Worm (Caenorhabditis elegans) whole organism, young adult: ENCODE measurements around the gene F07B10.4.

Source experiments
- B0035.1 ChIP-seq: sonication (generic microtip); optimal IDR thresholded peaks from 2 replicates; lab custom pipeline; 2016; ENCODE audit warnings: missing genetic modification characterization, mild to moderate bottlenecking, missing compliant biosample characterization, missing genotype, missing genetic modification reagents
- B0261.1 ChIP-seq: sonication (generic microtip); optimal IDR thresholded peaks from 2 replicates; lab custom pipeline; 2016; ENCODE audit warnings: mild to moderate bottlenecking, missing genetic modification characterization, moderate library complexity, missing compliant biosample characterization
- C06A6.2 ChIP-seq: fragments of 200-800 bp; sonication (Bioruptor generic); conservative IDR thresholded peaks from 2 replicates; pipeline ENCODE4 v1.3.6; 2022; ENCODE audit warnings: missing genetic modification characterization, missing compliant biosample characterization
- D2030.7 ChIP-seq: fragments of 200-800 bp; sonication (Bioruptor generic); IDR thresholded peaks from 2 replicates; pipeline ENCODE4 v1.3.6; 2022; ENCODE audit warnings: missing genetic modification reagents, missing genetic modification characterization, missing compliant biosample characterization
- F22D6.2 ChIP-seq: sonication (generic microtip); optimal IDR thresholded peaks from 2 replicates; lab custom pipeline; 2016; ENCODE audit warnings: mild to moderate bottlenecking, missing genetic modification characterization, missing compliant biosample characterization
- F39B2.1 ChIP-seq: fragments of 200-800 bp; sonication (Bioruptor generic); IDR thresholded peaks from 2 replicates; pipeline ENCODE4 v1.3.6; 2022; ENCODE audit warnings: missing genetic modification reagents, missing genetic modification characterization, missing compliant biosample characterization
- F55B11.4 ChIP-seq: sonication (generic microtip); optimal IDR thresholded peaks from 2 replicates; lab custom pipeline; 2016; ENCODE audit warnings: missing compliant biosample characterization, missing genetic modification characterization, borderline replicate concordance; ENCODE audit not compliant: insufficient read depth
- F57A8.1 ChIP-seq: fragments of 200-800 bp; sonication (Bioruptor generic); optimal IDR thresholded peaks from 2 replicates; lab custom pipeline; 2018; ENCODE audit warnings: mild to moderate bottlenecking, missing genetic modification characterization, moderate library complexity, missing compliant biosample characterization
- F57C9.4 ChIP-seq: sonication (generic microtip); optimal IDR thresholded peaks from 2 replicates; lab custom pipeline; 2017; ENCODE audit warnings: mild to moderate bottlenecking, missing genetic modification characterization, missing compliant biosample characterization
- K12H6.12 ChIP-seq: fragments of 200-800 bp; sonication (Bioruptor generic); optimal IDR thresholded peaks from 2 replicates; lab custom pipeline; 2018; ENCODE audit warnings: mild to moderate bottlenecking, missing genetic modification characterization, missing compliant biosample characterization
- T26A5.8 ChIP-seq: sonication (generic microtip); optimal IDR thresholded peaks from 2 replicates; lab custom pipeline; 2016; ENCODE audit warnings: missing genetic modification characterization, missing compliant biosample characterization
- bed-1 ChIP-seq: fragments of 200-800 bp; sonication (Bioruptor generic); IDR thresholded peaks from 2 replicates; pipeline ENCODE4 v1.3.6; 2022; ENCODE audit warnings: missing genetic modification reagents, missing genetic modification characterization, missing compliant biosample characterization
- ceh-100 ChIP-seq: fragments of 200-800 bp; sonication (Bioruptor generic); IDR thresholded peaks from 2 replicates; pipeline ENCODE4 v1.3.6; 2022; ENCODE audit warnings: missing genetic modification reagents, missing genetic modification characterization, missing compliant biosample characterization
- ceh-40 ChIP-seq: fragments of 200-800 bp; sonication (Bioruptor generic); IDR thresholded peaks from 2 replicates; pipeline ENCODE4 v1.3.6; 2022; ENCODE audit warnings: missing genetic modification characterization, missing compliant biosample characterization
- ceh-58 ChIP-seq: fragments of 200-800 bp; sonication (Bioruptor generic); IDR thresholded peaks from 2 replicates; pipeline ENCODE4 v1.3.6; 2022; ENCODE audit warnings: missing genetic modification characterization, missing compliant biosample characterization
- dpl-1 ChIP-seq: fragments of 150-350 bp; optimal IDR thresholded peaks from 2 replicates; lab custom pipeline; 2014; ENCODE audit warnings: missing biosample characterization, missing genetic modification reagents, missing genetic modification characterization
- egl-18 ChIP-seq: fragments of 200-800 bp; sonication (Bioruptor generic); IDR thresholded peaks from 2 replicates; pipeline ENCODE4 v1.3.6; 2022; ENCODE audit warnings: missing genetic modification reagents, missing genetic modification characterization, missing compliant biosample characterization
- egl-44 ChIP-seq: fragments of 200-800 bp; sonication (Bioruptor generic); IDR thresholded peaks from 2 replicates; pipeline ENCODE4 v1.3.6; 2022; ENCODE audit warnings: missing genetic modification reagents, missing genetic modification characterization, missing compliant biosample characterization
- egrh-3 ChIP-seq: fragments of 200-800 bp; sonication (Bioruptor generic); IDR thresholded peaks from 2 replicates; pipeline ENCODE4 v1.3.6; 2022; ENCODE audit warnings: missing genetic modification reagents, missing genetic modification characterization, missing compliant biosample characterization
- ets-4 ChIP-seq: fragments of 200-800 bp; sonication (Bioruptor generic); optimal IDR thresholded peaks from 2 replicates; lab custom pipeline; 2018; ENCODE audit warnings: mild to moderate bottlenecking, missing genetic modification characterization, missing compliant biosample characterization
- fkh-3 ChIP-seq: sonication (generic microtip); optimal IDR thresholded peaks from 2 replicates; lab custom pipeline; 2016; ENCODE audit warnings: mild to moderate bottlenecking, missing genetic modification characterization, missing compliant biosample characterization
- him-1 ChIP-seq: sonication (generic microtip); optimal IDR thresholded peaks from 2 replicates; lab custom pipeline; 2016; ENCODE audit warnings: missing genotype, missing genetic modification reagents, missing genetic modification characterization, missing compliant biosample characterization
- hmg-1.2 ChIP-seq: fragments of 200-800 bp; sonication (Bioruptor generic); IDR thresholded peaks from 2 replicates; pipeline ENCODE4 v1.3.6; 2022; ENCODE audit warnings: missing genetic modification reagents, missing genetic modification characterization, missing compliant biosample characterization
- let-526 ChIP-seq: fragments of 200-800 bp; sonication (Bioruptor generic); IDR thresholded peaks from 2 replicates; pipeline ENCODE4 v1.3.6; 2022; ENCODE audit warnings: missing genetic modification reagents, missing genetic modification characterization, missing compliant biosample characterization
- let-607 ChIP-seq, 2 experiments: fragments of 200-800 bp in 1 of 2; sonication (Bioruptor generic) in 1 of 2; sonication (generic microtip) in 1 of 2; optimal IDR thresholded peaks; 2 replicates each; lab custom pipeline; 2016 to 2018; ENCODE audit warnings: mild to moderate bottlenecking in 2 of 2, missing compliant biosample characterization in 2 of 2, missing genetic modification characterization in 2 of 2, moderate library complexity in 2 of 2, missing genotype in 1 of 2
- lin-26 ChIP-seq: fragments of 200-800 bp; sonication (Bioruptor generic); IDR thresholded peaks from 2 replicates; pipeline ENCODE4 v1.3.6; 2022; ENCODE audit warnings: missing genetic modification reagents, missing genetic modification characterization, missing compliant biosample characterization
- lsl-1 ChIP-seq: fragments of 200-800 bp; sonication (Bioruptor generic); optimal IDR thresholded peaks from 2 replicates; lab custom pipeline; 2018; ENCODE audit warnings: mild to moderate bottlenecking, missing genetic modification characterization, moderate library complexity, missing compliant biosample characterization
- madf-10 ChIP-seq: sonication (generic microtip); optimal IDR thresholded peaks from 2 replicates; lab custom pipeline; 2016; ENCODE audit warnings: mild to moderate bottlenecking, missing genetic modification characterization, missing compliant biosample characterization
- mes-4 ChIP-seq: sonication (generic microtip); optimal IDR thresholded peaks from 2 replicates; lab custom pipeline; 2016; ENCODE audit warnings: missing genotype, missing genetic modification characterization, missing compliant biosample characterization
- nfyb-1 ChIP-seq: fragments of 200-800 bp; sonication (Bioruptor generic); IDR thresholded peaks from 2 replicates; pipeline ENCODE4 v1.3.6; 2022; ENCODE audit warnings: missing genetic modification reagents, missing genetic modification characterization, missing compliant biosample characterization
- nhr-120 ChIP-seq: fragments of 200-800 bp; sonication (Bioruptor generic); IDR thresholded peaks from 2 replicates; pipeline ENCODE4 v1.3.6; 2022; ENCODE audit warnings: missing genetic modification characterization, missing compliant biosample characterization
- nhr-179 ChIP-seq: sonication (generic microtip); optimal IDR thresholded peaks from 2 replicates; lab custom pipeline; 2016; ENCODE audit warnings: mild to moderate bottlenecking, missing genetic modification characterization, missing compliant biosample characterization
- nhr-80 ChIP-seq: sonication (generic microtip); optimal IDR thresholded peaks from 2 replicates; lab custom pipeline; 2016; ENCODE audit warnings: missing genetic modification characterization, missing compliant biosample characterization
- repo-1 ChIP-seq: sonication (generic microtip); optimal IDR thresholded peaks from 2 replicates; lab custom pipeline; 2017; ENCODE audit warnings: mild to moderate bottlenecking, missing genetic modification characterization, missing compliant biosample characterization
- snpc-1.1 ChIP-seq: sonication (generic microtip); optimal IDR thresholded peaks from 2 replicates; lab custom pipeline; 2017; ENCODE audit warnings: missing genetic modification characterization, mild to moderate bottlenecking, missing compliant biosample characterization, antibody characterized with exemption, moderate library complexity, missing genotype, missing genetic modification reagents; ENCODE audit not compliant: insufficient read depth
- snpc-3.4 ChIP-seq: sonication (generic microtip); optimal IDR thresholded peaks from 2 replicates; lab custom pipeline; 2017; ENCODE audit warnings: missing genetic modification characterization, mild to moderate bottlenecking, missing compliant biosample characterization, antibody characterized with exemption, moderate library complexity, missing genotype, missing genetic modification reagents
- somi-1 ChIP-seq: fragments of 200-800 bp; sonication (Bioruptor generic); optimal IDR thresholded peaks from 2 replicates; lab custom pipeline; 2018; ENCODE audit warnings: mild to moderate bottlenecking, missing genetic modification characterization, missing compliant biosample characterization
- tbx-9 ChIP-seq: sonication (generic microtip); optimal IDR thresholded peaks from 2 replicates; lab custom pipeline; 2016; ENCODE audit warnings: borderline replicate concordance, missing genetic modification characterization, inconsistent platforms, missing compliant biosample characterization
- tlf-1 ChIP-seq: fragments of 200-800 bp; sonication (Bioruptor generic); optimal IDR thresholded peaks from 2 replicates; lab custom pipeline; 2018; ENCODE audit warnings: mild to moderate bottlenecking, missing genetic modification characterization, missing compliant biosample characterization
- zim-3 ChIP-seq: sonication (generic microtip); optimal IDR thresholded peaks from 2 replicates; lab custom pipeline; 2017; ENCODE audit warnings: mild to moderate bottlenecking, missing genetic modification characterization, moderate library complexity, missing compliant biosample characterization
- ztf-18 ChIP-seq: sonication (generic microtip); optimal IDR thresholded peaks from 2 replicates; lab custom pipeline; 2016; ENCODE audit warnings: missing genotype, mild to moderate bottlenecking, missing genetic modification characterization, missing compliant biosample characterization
- ztf-22 ChIP-seq: fragments of 200-800 bp; sonication (Bioruptor generic); optimal IDR thresholded peaks from 2 replicates; lab custom pipeline; 2018; ENCODE audit warnings: mild to moderate bottlenecking, missing genetic modification characterization, moderate library complexity, missing compliant biosample characterization

Gene F07B10.4

ce11 chrV:11263025-11263424 lies at the start of gene F07B10.4:
TSS of gene F07B10.4 (minus strand) at chrV:11263125.
- TF ChIP-seq repo-1 (tag; lab: Kevin White, UChicago), result no peak
- TF ChIP-seq snpc-1.1 (tag; lab: Kevin White, UChicago), result no peak
- no peak for TF ChIP-seq D2030.7 (GFP tag; lab: Robert Waterston, UW)
- no peak for TF ChIP-seq madf-10 (tag; lab: Kevin White, UChicago)
- no peak for TF ChIP-seq snpc-3.4 (tag; lab: Kevin White, UChicago)
- TF ChIP-seq nhr-80 (tag; lab: Kevin White, UChicago), result no peak
- no peak for TF ChIP-seq egl-44 (GFP tag; lab: Robert Waterston, UW)
- no peak for TF ChIP-seq B0035.1 (tag; lab: Kevin White, UChicago)
- TF ChIP-seq ztf-18 (tag; lab: Kevin White, UChicago), result no peak
- no peak for TF ChIP-seq let-526
- TF ChIP-seq tbx-9 (tag; lab: Kevin White, UChicago), result no peak
- TF ChIP-seq, all 124 proteins: peak for 0

DNA sequence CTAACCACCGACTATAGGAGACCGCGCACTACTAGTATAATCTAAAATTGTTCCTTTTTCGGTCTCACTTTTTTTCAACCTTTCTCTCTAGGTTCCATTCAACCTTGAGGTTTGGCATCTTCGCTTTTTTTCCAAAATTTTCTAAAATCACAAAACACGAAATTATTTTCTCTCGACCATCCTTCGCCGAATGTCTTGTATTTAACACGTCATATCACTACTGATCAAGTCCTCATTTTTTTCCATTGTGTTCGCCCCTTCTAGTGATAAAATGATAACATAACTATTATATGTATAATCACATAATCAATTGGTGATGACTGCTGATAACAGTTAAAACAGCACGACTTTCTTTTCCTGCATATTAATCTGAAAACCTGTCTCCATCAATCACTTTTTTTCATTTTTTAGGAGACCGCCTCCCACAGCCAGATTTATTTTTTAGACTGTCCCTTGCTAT lies 48.1 kb upstream of the F07B10.4 start, which contains the start of gene T03F7.7:
Gene T03F7.7 (plus strand): TSS at position 410 of the 460 bp plus-strand sequence.
- TF ChIP-seq ceh-100 (GFP tag; lab: Robert Waterston, UW) (no peak), nhr-80 (tag; lab: Kevin White, UChicago) (peak; percentile 92)

- peak; percentile 17 for TF ChIP-seq K12H6.12 (tag; lab: Kevin White, UChicago)
- no peak for TF ChIP-seq let-607 (tag; optimal IDR thresholded peaks at IDR 0.05; lab: Kevin White, UChicago)
- peak; percentile 15 for TF ChIP-seq somi-1
Observed at ce11 chrV:11308915-11309314, 46.0 kb upstream of the F07B10.4 start.

DNA sequence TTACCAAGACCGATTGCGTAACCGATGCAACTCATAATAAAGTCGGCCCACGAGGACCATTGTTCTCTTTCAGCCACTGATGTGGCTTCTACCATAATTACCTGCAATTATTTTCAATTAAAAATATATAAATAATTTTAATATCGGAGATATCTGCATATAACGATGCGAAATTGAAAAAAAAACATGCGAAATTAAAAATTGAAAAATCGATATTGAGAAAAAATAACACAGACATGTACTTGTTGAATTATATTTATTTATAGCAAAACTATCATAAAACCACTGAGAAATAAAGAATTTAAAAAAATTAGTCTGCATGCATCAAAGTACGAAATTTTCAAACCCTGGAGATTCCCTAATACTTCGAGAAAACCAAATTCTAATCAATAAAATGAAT lies 45.4 kb upstream of the F07B10.4 start, which contains the start of gene snf-11:
Gene snf-11 (minus strand): TSS at position 101 of the 400 bp plus-strand sequence.
- no peak for TF ChIP-seq lin-26 (GFP tag; lab: Robert Waterston, UW)
- no peak for TF ChIP-seq nhr-120 (GFP tag; lab: Robert Waterston, UW)
- TF ChIP-seq nfyb-1, result no peak
- TF ChIP-seq fkh-3 (tag; lab: Kevin White, UChicago), result no peak
- no peak for TF ChIP-seq lsl-1 (GFP tag; lab: Kevin White, UChicago)
- TF ChIP-seq ceh-40 (GFP tag; lab: Robert Waterston, UW), result no peak
- no peak for TF ChIP-seq madf-10 (tag; lab: Kevin White, UChicago)
- TF ChIP-seq D2030.7 (GFP tag; lab: Robert Waterston, UW), result no peak
- TF ChIP-seq ceh-58 (GFP tag; lab: Robert Waterston, UW), result no peak
- TF ChIP-seq C06A6.2 (GFP tag; lab: Robert Waterston, UW), result no peak
- TF ChIP-seq zim-3 (tag; lab: Kevin White, UChicago), result no peak
- no peak for TF ChIP-seq egl-18 (GFP tag; lab: Robert Waterston, UW)

DNA sequence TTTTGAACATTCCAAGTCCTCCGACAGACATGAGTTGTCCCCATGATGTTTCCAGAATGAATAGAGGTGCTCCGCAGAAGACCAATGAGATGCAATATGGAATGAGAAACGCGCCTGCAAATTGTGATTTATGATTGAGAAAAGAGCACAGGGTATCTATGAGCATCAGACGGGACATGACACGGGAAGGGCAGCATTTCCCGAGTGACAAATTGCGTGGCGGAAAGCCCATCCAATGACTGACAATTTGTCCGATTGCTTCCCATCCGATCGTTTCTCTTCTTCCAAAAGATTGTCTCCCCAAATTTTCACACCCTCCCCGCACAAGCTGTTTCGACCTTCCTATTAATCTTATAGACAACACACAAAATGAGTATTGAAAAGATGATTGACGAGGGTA lies 44.9 kb upstream of the F07B10.4 start:
- TF ChIP-seq egrh-3 (GFP tag; lab: Robert Waterston, UW), result no peak
- TF ChIP-seq let-526, result no peak
- no peak for TF ChIP-seq F57A8.1 (GFP tag; lab: Kevin White, UChicago)
- no peak for TF ChIP-seq bed-1 (GFP tag; lab: Robert Waterston, UW)
- no peak for TF ChIP-seq dpl-1 (GFP tag; lab: Kevin White, UChicago)
- no peak for TF ChIP-seq tlf-1 (GFP tag; lab: Kevin White, UChicago)
- no peak for TF ChIP-seq him-1 (tag; lab: Kevin White, UChicago)
- no peak for TF ChIP-seq ets-4 (GFP tag; lab: Kevin White, UChicago)
- TF ChIP-seq nhr-179 (tag; lab: Kevin White, UChicago), result no peak
- TF ChIP-seq F39B2.1 (GFP tag; lab: Robert Waterston, UW), result no peak
- TF ChIP-seq egl-44 (GFP tag; lab: Robert Waterston, UW), result no peak
- no peak for TF ChIP-seq F57C9.4 (tag; lab: Kevin White, UChicago)
- no peak for TF ChIP-seq F22D6.2
- no peak for TF ChIP-seq mes-4 (tag; lab: Kevin White, UChicago)
- no peak for TF ChIP-seq hmg-1.2 (GFP tag; lab: Robert Waterston, UW)
- no peak for TF ChIP-seq ceh-100 (GFP tag; lab: Robert Waterston, UW)
- no peak for TF ChIP-seq T26A5.8 (tag; lab: Kevin White, UChicago)
- no peak for TF ChIP-seq F55B11.4 (tag; lab: Kevin White, UChicago)
- TF ChIP-seq B0261.1 (tag; lab: Kevin White, UChicago), result no peak
- TF ChIP-seq ztf-22 (GFP tag; lab: Kevin White, UChicago), result no peak
